Worm (Caenorhabditis elegans): ENCODE data around the gene F19B6.3.

DNA sequence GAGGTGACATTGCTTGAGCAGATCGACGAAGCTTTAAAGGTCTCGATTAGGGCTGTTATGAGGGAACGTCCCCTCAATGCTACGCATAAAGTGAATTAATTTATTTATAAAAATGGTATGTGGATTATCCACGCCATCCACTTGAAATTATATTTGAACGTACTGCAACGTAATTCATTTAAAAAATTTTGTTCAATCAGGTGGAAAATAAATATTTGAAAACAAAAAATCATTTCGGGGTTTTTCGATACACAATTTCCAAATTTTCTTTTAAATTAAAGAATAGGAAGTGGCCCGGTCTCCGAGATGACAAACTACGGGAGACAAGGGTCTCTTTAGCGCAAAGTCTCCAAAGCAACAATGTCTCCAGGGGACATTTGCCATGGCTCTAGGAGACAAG lies 15.4 kb upstream of the F19B6.3 start, which contains the start of gene oac-58:
- no peak for TF ChIP-seq nhr-48 (tag; optimal IDR thresholded peaks at IDR 0.05)
- TF ChIP-seq nhr-111 (GFP tag; optimal IDR thresholded peaks at IDR 0.05), result no peak
- no peak for TF ChIP-seq fkh-10 (GFP tag; optimal IDR thresholded peaks at IDR 0.05)
- no peak for TF ChIP-seq Y48G9A.11 (GFP tag; IDR thresholded peaks at IDR 0.05)
- no peak for TF ChIP-seq set-16 (GFP tag; IDR thresholded peaks at IDR 0.05)
